Fruit fly (Drosophila melanogaster) whole organism, embryonic: ENCODE data around the gene Tyler.

Source experiments
- Aef1 ChIP-seq: fragments of 200-800 bp; sonication (Bioruptor generic); IDR thresholded peaks from 3 replicates; pipeline ENCODE4 v1.3.6; 2022; ENCODE audit warnings: missing biosample characterization, missing genetic modification characterization
- Antp ChIP-seq: fragments of 200-800 bp; sonication (Bioruptor generic); optimal IDR thresholded peaks from 3 replicates; lab custom pipeline; 2016; ENCODE audit warnings: missing biosample characterization, missing genetic modification characterization
- Bgb ChIP-seq: fragments of 200-800 bp; sonication (Bioruptor generic); IDR thresholded peaks from 2 replicates; pipeline ENCODE4 v1.3.6; 2022; ENCODE audit warnings: missing biosample characterization, missing genetic modification characterization; ENCODE audit not compliant: partially characterized antibody
- C15 ChIP-seq: fragments of 200-800 bp; sonication (Bioruptor generic); IDR thresholded peaks from 3 replicates; pipeline ENCODE4 v1.3.6; 2022; ENCODE audit warnings: missing biosample characterization, missing genetic modification characterization
- CG10274 ChIP-seq: fragments of 200-800 bp; sonication (Bioruptor generic); optimal IDR thresholded peaks from 3 replicates; lab custom pipeline; 2017; ENCODE audit warnings: missing biosample characterization, mild to moderate bottlenecking, missing genetic modification characterization
- CG10321 ChIP-seq: fragments of 200-800 bp; sonication (Bioruptor generic); IDR thresholded peaks from 2 replicates; pipeline ENCODE4 v1.3.6; 2022; ENCODE audit warnings: missing biosample characterization, missing genetic modification characterization
- CG14860 ChIP-seq: fragments of 200-800 bp; sonication (Bioruptor generic); IDR thresholded peaks from 3 replicates; pipeline ENCODE4 v1.3.6; 2022; ENCODE audit warnings: missing biosample characterization, missing genetic modification characterization; ENCODE audit not compliant: partially characterized antibody
- CG15479 ChIP-seq: fragments of 200-800 bp; sonication (Bioruptor generic); optimal IDR thresholded peaks from 3 replicates; lab custom pipeline; 2019; ENCODE audit warnings: missing biosample characterization, mild to moderate bottlenecking, missing genetic modification characterization, moderate library complexity
- CG15696 ChIP-seq: fragments of 200-800 bp; sonication (Bioruptor generic); optimal IDR thresholded peaks from 2 replicates; lab custom pipeline; 2019; ENCODE audit warnings: missing biosample characterization, mild to moderate bottlenecking, missing genetic modification characterization, moderate library complexity
- CG1602 ChIP-seq: fragments of 200-800 bp; sonication (Bioruptor generic); optimal IDR thresholded peaks from 3 replicates; lab custom pipeline; 2016; ENCODE audit warnings: missing biosample characterization, missing genetic modification characterization
- CG17612 ChIP-seq: fragments of 200-800 bp; sonication (Bioruptor generic); IDR thresholded peaks from 2 replicates; pipeline ENCODE4 v1.3.6; 2022; ENCODE audit warnings: missing biosample characterization, missing genetic modification characterization
- CG18476 ChIP-seq: fragments of 200-800 bp; sonication (Bioruptor generic); optimal IDR thresholded peaks from 2 replicates; lab custom pipeline; 2016; ENCODE audit warnings: missing biosample characterization, mild to moderate bottlenecking, missing genetic modification characterization
- CG18619 ChIP-seq: fragments of 200-800 bp; sonication (Bioruptor generic); optimal IDR thresholded peaks from 3 replicates; lab custom pipeline; 2017; ENCODE audit warnings: missing biosample characterization, mild to moderate bottlenecking, missing genetic modification characterization
- CG2120 ChIP-seq: fragments of 200-800 bp; sonication (Bioruptor generic); optimal IDR thresholded peaks from 3 replicates; lab custom pipeline; 2016; ENCODE audit warnings: missing biosample characterization, missing genetic modification characterization
- CG2129 ChIP-seq: fragments of 200-800 bp; sonication (Bioruptor generic); IDR thresholded peaks from 2 replicates; pipeline ENCODE4 v1.3.6; 2022; ENCODE audit warnings: missing biosample characterization, missing genetic modification characterization; ENCODE audit not compliant: partially characterized antibody
- CG2712 ChIP-seq: fragments of 200-800 bp; optimal IDR thresholded peaks from 3 replicates; lab custom pipeline; 2019; ENCODE audit warnings: missing biosample characterization, mild to moderate bottlenecking, missing genetic modification characterization, moderate library complexity
- CG34224 ChIP-seq: fragments of 200-800 bp; sonication (Bioruptor generic); IDR thresholded peaks from 3 replicates; pipeline ENCODE4 v1.3.6; 2022; ENCODE audit warnings: missing biosample characterization, missing genetic modification characterization; ENCODE audit not compliant: partially characterized antibody
- CG43689 ChIP-seq: fragments of 200-800 bp; sonication (Bioruptor generic); IDR thresholded peaks from 2 replicates; pipeline ENCODE4 v1.3.6; 2022; ENCODE audit warnings: missing biosample characterization, missing genetic modification characterization
- CG4617 ChIP-seq: fragments of 200-800 bp; sonication (Bioruptor generic); optimal IDR thresholded peaks from 3 replicates; lab custom pipeline; 2016; ENCODE audit warnings: missing biosample characterization, missing genetic modification characterization, borderline replicate concordance
- CG6689 ChIP-seq: fragments of 200-800 bp; sonication (Bioruptor generic); IDR thresholded peaks from 2 replicates; pipeline ENCODE4 v1.3.6; 2022; ENCODE audit warnings: missing biosample characterization, missing genetic modification characterization
- CG8359 ChIP-seq: fragments of 200-800 bp; sonication (Bioruptor generic); optimal IDR thresholded peaks from 2 replicates; lab custom pipeline; 2017; ENCODE audit warnings: missing biosample characterization, mild to moderate bottlenecking, missing genetic modification characterization, borderline replicate concordance
- CG8924 ChIP-seq: fragments of 200-800 bp; optimal IDR thresholded peaks from 3 replicates; lab custom pipeline; 2019; ENCODE audit warnings: missing biosample characterization, mild to moderate bottlenecking, missing genetic modification characterization, moderate library complexity
- CoRest ChIP-seq: fragments of 200-800 bp; sonication (Bioruptor generic); optimal IDR thresholded peaks from 3 replicates; lab custom pipeline; 2018; ENCODE audit warnings: missing biosample characterization, mild to moderate bottlenecking, missing genetic modification characterization, moderate library complexity
- D ChIP-seq, 2 experiments: fragments of 200-800 bp in 1 of 2; fragments of >200 bp in 1 of 2; sonication (Bioruptor generic) in 1 of 2; optimal IDR thresholded peaks; 2 replicates in 1 of 2; 3 replicates in 1 of 2; lab custom pipeline; 2017; ENCODE audit warnings: mild to moderate bottlenecking in 1 of 2, missing biosample characterization in 1 of 2, missing genetic modification characterization in 1 of 2, missing genetic modification reagents in 1 of 2
- Dll ChIP-seq: fragments of 200-800 bp; sonication (Bioruptor generic); IDR thresholded peaks from 4 replicates; pipeline ENCODE4 v1.3.6; 2022; ENCODE audit warnings: missing biosample characterization, missing genetic modification characterization; ENCODE audit not compliant: partially characterized antibody
- Dp ChIP-seq: fragments of 200-800 bp; sonication (Bioruptor generic); optimal IDR thresholded peaks from 2 replicates; lab custom pipeline; 2018; ENCODE audit warnings: missing biosample characterization, mild to moderate bottlenecking, missing genetic modification characterization, moderate library complexity
- Eip74EF ChIP-seq, 2 experiments: fragments of 200-800 bp in 1 of 2; fragments of >200 bp in 1 of 2; sonication (Bioruptor generic) in 1 of 2; optimal IDR thresholded peaks; 2 replicates each; lab custom pipeline; 2017 to 2019; ENCODE audit warnings: missing biosample characterization in 2 of 2, missing genetic modification characterization in 2 of 2, mild to moderate bottlenecking in 1 of 2, moderate library complexity in 1 of 2
- Ets65A ChIP-seq: fragments of 200-800 bp; sonication (Bioruptor generic); peaks from one replicate; lab custom pipeline; 2016; ENCODE audit warnings: missing biosample characterization, missing genetic modification characterization
- GATAe ChIP-seq: fragments of 200-800 bp; sonication (Bioruptor generic); conservative IDR thresholded peaks from 2 replicates; pipeline ENCODE4 v1.3.6; 2022; ENCODE audit warnings: missing biosample characterization, missing genetic modification characterization
- Gug ChIP-seq: fragments of 200-800 bp; sonication (Bioruptor generic); IDR thresholded peaks from 4 replicates; pipeline ENCODE4 v1.3.6; 2022; ENCODE audit warnings: missing biosample characterization, missing genetic modification characterization
- Max ChIP-seq: fragments of 200-800 bp; sonication (Bioruptor generic); optimal IDR thresholded peaks from 2 replicates; lab custom pipeline; 2016; ENCODE audit warnings: missing biosample characterization, mild to moderate bottlenecking, missing genetic modification characterization
- Nf-YC ChIP-seq: fragments of 200-800 bp; optimal IDR thresholded peaks from 3 replicates; lab custom pipeline; 2019; ENCODE audit warnings: missing biosample characterization, mild to moderate bottlenecking, missing genetic modification characterization, moderate library complexity
- Scr ChIP-seq: fragments of 200-800 bp; sonication (Bioruptor generic); IDR thresholded peaks from 2 replicates; pipeline ENCODE4 v1.3.6; 2022; ENCODE audit warnings: missing biosample characterization, missing genetic modification characterization; ENCODE audit not compliant: partially characterized antibody
- Side ChIP-seq: fragments of 200-800 bp; sonication (Bioruptor generic); optimal IDR thresholded peaks from 2 replicates; lab custom pipeline; 2016; ENCODE audit warnings: missing biosample characterization, missing genetic modification characterization
- ase ChIP-seq: fragments of 200-800 bp; sonication (Bioruptor generic); IDR thresholded peaks from 3 replicates; pipeline ENCODE4 v1.3.6; 2022; ENCODE audit warnings: missing biosample characterization, missing genetic modification characterization
- bab2 ChIP-seq: fragments of 200-800 bp; sonication (Bioruptor generic); optimal IDR thresholded peaks from 2 replicates; lab custom pipeline; 2016; ENCODE audit warnings: missing biosample characterization, missing genetic modification characterization
- ci ChIP-seq: fragments of 200-800 bp; sonication (Bioruptor generic); IDR thresholded peaks from 3 replicates; pipeline ENCODE4 v1.3.6; 2022; ENCODE audit warnings: missing biosample characterization, missing genetic modification characterization
- dimm ChIP-seq: fragments of 200-800 bp; sonication (Bioruptor generic); IDR thresholded peaks from 2 replicates; pipeline ENCODE4 v1.3.6; 2022; ENCODE audit warnings: missing biosample characterization, missing genetic modification characterization
- eyg ChIP-seq: fragments of 200-800 bp; sonication (Bioruptor generic); optimal IDR thresholded peaks from 3 replicates; lab custom pipeline; 2016; ENCODE audit warnings: missing biosample characterization, missing genetic modification characterization
- gcm2 ChIP-seq: fragments of 200-800 bp; sonication (Bioruptor generic); optimal IDR thresholded peaks from 2 replicates; lab custom pipeline; 2016; ENCODE audit warnings: missing biosample characterization, missing genetic modification characterization
- her ChIP-seq: fragments of 200-800 bp; sonication (Bioruptor generic); optimal IDR thresholded peaks from 2 replicates; lab custom pipeline; 2016; ENCODE audit warnings: missing biosample characterization, missing genetic modification characterization
- kay ChIP-seq: fragments of 200-800 bp; sonication (Bioruptor generic); optimal IDR thresholded peaks from 2 replicates; lab custom pipeline; 2016; ENCODE audit warnings: missing biosample characterization, missing genetic modification characterization
- nerfin-2 ChIP-seq: fragments of 200-800 bp; sonication (Bioruptor generic); IDR thresholded peaks from 2 replicates; pipeline ENCODE4 v1.3.6; 2022; ENCODE audit warnings: missing biosample characterization, missing genetic modification characterization; ENCODE audit not compliant: partially characterized antibody
- org-1 ChIP-seq: fragments of 200-800 bp; sonication (Bioruptor generic); optimal IDR thresholded peaks from 2 replicates; lab custom pipeline; 2017; ENCODE audit warnings: missing biosample characterization, missing genetic modification characterization
- pita ChIP-seq: fragments of 200-800 bp; sonication (Bioruptor generic); optimal IDR thresholded peaks from 2 replicates; lab custom pipeline; 2017; ENCODE audit warnings: missing biosample characterization, mild to moderate bottlenecking, missing genetic modification characterization
- sr ChIP-seq: fragments of 200-800 bp; sonication (Bioruptor generic); IDR thresholded peaks from 3 replicates; pipeline ENCODE4 v1.3.6; 2022; ENCODE audit warnings: missing biosample characterization, missing genetic modification characterization
- tll ChIP-seq, 2 experiments: fragments of 200-800 bp in 1 of 2; fragments of >200 bp in 1 of 2; sonication (Bioruptor generic) in 1 of 2; optimal IDR thresholded peaks; 2 replicates each; lab custom pipeline; 2017 to 2019; ENCODE audit warnings: missing biosample characterization in 2 of 2, missing genetic modification characterization in 2 of 2, mild to moderate bottlenecking in 1 of 2, moderate library complexity in 1 of 2
- vfl ChIP-seq: fragments of 200-800 bp; sonication (Bioruptor generic); optimal IDR thresholded peaks from 2 replicates; lab custom pipeline; 2016; ENCODE audit warnings: missing biosample characterization, missing genetic modification characterization
- vnd ChIP-seq: fragments of 200-800 bp; sonication (Bioruptor generic); IDR thresholded peaks from 3 replicates; pipeline ENCODE4 v1.3.6; 2022; ENCODE audit warnings: missing biosample characterization, missing genetic modification characterization; ENCODE audit not compliant: partially characterized antibody
- wdn ChIP-seq: fragments of 200-800 bp; sonication (Bioruptor generic); IDR thresholded peaks from 2 replicates; pipeline ENCODE4 v1.3.6; 2022; ENCODE audit warnings: missing biosample characterization, missing genetic modification characterization

Tyler gene

dm6 chrX:19604997-19605396, 6.3 kb upstream of the Tyler start, which contains the start of gene CG14207 (continued):
- TF ChIP-seq nerfin-2 (GFP tag; lab: Robert Waterston, UW) (peak; percentile 83), CG2712 (tag; lab: Kevin White, UChicago) (peak; percentile 24), Max (GFP tag; lab: Kevin White, UChicago) (no peak), Ets65A (GFP tag; lab: Kevin White, UChicago) (no peak), Aef1 (GFP tag; lab: Robert Waterston, UW) (no peak), Nf-YC (tag; lab: Kevin White, UChicago) (peak; percentile 10), Scr (GFP tag; lab: Robert Waterston, UW) (peak; percentile 67), tll (GFP tag; optimal IDR thresholded peaks at IDR 0.05; lab: Kevin White, UChicago) (no peak), Eip74EF (GFP tag; optimal IDR thresholded peaks at IDR 0.05; lab: Kevin White, UChicago) (no peak), dimm (GFP tag; lab: Robert Waterston, UW) (no peak), CG6689 (GFP tag; lab: Robert Waterston, UW) (no peak), kay (no peak), CG17612 (GFP tag; lab: Robert Waterston, UW) (no peak), gcm2 (GFP tag; lab: Kevin White, UChicago) (no peak), Gug (GFP tag; lab: Robert Waterston, UW) (no peak), CG8359 (GFP tag; lab: Kevin White, UChicago) (no peak), ci (peak; percentile 65; the same call in 2 of the 3 replicates), CG10321 (GFP tag; lab: Robert Waterston, UW) (no peak), Bgb (GFP tag; lab: Robert Waterston, UW) (peak; percentile 78), CG1602 (GFP tag; lab: Kevin White, UChicago) (no peak), CG8924 (tag; lab: Kevin White, UChicago) (no peak), CG34224 (GFP tag; lab: Robert Waterston, UW) (peak; percentile 73), CG2120 (no peak), pita (GFP tag; lab: Kevin White, UChicago) (no peak), CG10274 (GFP tag; lab: Kevin White, UChicago) (no peak), eyg (GFP tag; lab: Kevin White, UChicago) (peak; percentile 8), wdn (GFP tag; lab: Robert Waterston, UW) (no peak), CG43689 (GFP tag; lab: Robert Waterston, UW) (no peak), Antp (GFP tag; lab: Kevin White, UChicago) (no peak), CG18476 (GFP tag; lab: Kevin White, UChicago) (no peak), CG2129 (no peak), CG15479 (GFP tag; lab: Kevin White, UChicago) (no peak), org-1 (GFP tag; lab: Kevin White, UChicago) (no peak), CG4617 (GFP tag; lab: Kevin White, UChicago) (no peak), ase (no peak), sr (GFP tag; lab: Robert Waterston, UW) (0 out of 3 replicates have a peak, but pooled peaks have one; percentile 12), CG14860 (peak; percentile 68), D (optimal IDR thresholded peaks at IDR 0.05; lab: Kevin White, UChicago) (no peak), D (GFP tag; optimal IDR thresholded peaks at IDR 0.05; lab: Kevin White, UChicago) (no peak), CG18619 (GFP tag; lab: Kevin White, UChicago) (no peak), vnd (peak; percentile 65), vfl (GFP tag; lab: Kevin White, UChicago) (no peak), Dp (peak; percentile 78), Dll (GFP tag; lab: Robert Waterston, UW) (peak; percentile 67), C15 (no peak), GATAe (no peak), CoRest (tag; lab: Kevin White, UChicago) (no peak), Side (GFP tag; lab: Kevin White, UChicago) (no peak), bab2 (GFP tag; lab: Kevin White, UChicago) (no peak), CG15696 (tag; lab: Kevin White, UChicago) (no peak), her (GFP tag; lab: Kevin White, UChicago) (peak; percentile 49)
